Worm (Caenorhabditis elegans) whole organism, L1 larva: Measurements from ENCODE around the gene nhr-59.

Experiments
- C04F5.9 ChIP-seq: sonication (generic microtip); optimal IDR thresholded peaks from 2 replicates; lab custom pipeline; 2016; ENCODE audit warnings: missing genetic modification characterization, missing compliant biosample characterization
- C16A3.4 ChIP-seq: fragments of 150-350 bp; optimal IDR thresholded peaks from 2 replicates; lab custom pipeline; 2014; ENCODE audit warnings: missing biosample characterization, missing genetic modification characterization
- C34B4.2 ChIP-seq: sonication (generic microtip); optimal IDR thresholded peaks from 2 replicates; lab custom pipeline; 2017; ENCODE audit warnings: mild to moderate bottlenecking, missing genetic modification characterization, missing compliant biosample characterization
- F16B12.6 ChIP-seq: fragments of 150-350 bp; optimal IDR thresholded peaks from 2 replicates; lab custom pipeline; 2014; ENCODE audit warnings: missing biosample characterization, missing genetic modification characterization
- aha-1 ChIP-seq: fragments of 150-350 bp; optimal IDR thresholded peaks from 2 replicates; lab custom pipeline; 2014; ENCODE audit warnings: missing biosample characterization, missing genetic modification characterization
- alr-1 ChIP-seq: fragments of 200-800 bp; sonication (Bioruptor generic); optimal IDR thresholded peaks from 2 replicates; lab custom pipeline; 2018; ENCODE audit warnings: borderline replicate concordance, mild to moderate bottlenecking, missing genetic modification characterization, missing compliant biosample characterization
- aly-2 ChIP-seq: fragments of 150-350 bp; optimal IDR thresholded peaks from 2 replicates; lab custom pipeline; 2014; ENCODE audit warnings: missing biosample characterization, missing genetic modification characterization
- ama-1 ChIP-seq: fragments of 150-350 bp; optimal IDR thresholded peaks from 2 replicates; lab custom pipeline; 2014
- ceh-63 ChIP-seq: fragments of 200-800 bp; sonication (Bioruptor generic); optimal IDR thresholded peaks from 2 replicates; lab custom pipeline; 2018; ENCODE audit warnings: mild to moderate bottlenecking, missing genetic modification characterization, missing compliant biosample characterization
- ceh-8 ChIP-seq: fragments of 200-800 bp; sonication (Bioruptor generic); optimal IDR thresholded peaks from 2 replicates; lab custom pipeline; 2018; ENCODE audit warnings: mild to moderate bottlenecking, missing genetic modification characterization, moderate library complexity, missing compliant biosample characterization
- ceh-88 ChIP-seq: fragments of 200-800 bp; sonication (Bioruptor generic); IDR thresholded peaks from 2 replicates; pipeline ENCODE4 v1.3.6; 2022; ENCODE audit warnings: missing genetic modification characterization, missing compliant biosample characterization
- ceh-90 ChIP-seq: sonication (generic microtip); optimal IDR thresholded peaks from 2 replicates; lab custom pipeline; 2016; ENCODE audit warnings: missing genetic modification characterization, missing compliant biosample characterization
- ces-1 ChIP-seq: fragments of 150-350 bp; optimal IDR thresholded peaks from 2 replicates; lab custom pipeline; 2014; ENCODE audit warnings: missing biosample characterization, missing genetic modification reagents, missing genetic modification characterization
- dpl-1 ChIP-seq, 3 experiments: fragments of 150-350 bp in 2 of 3; sonication (generic microtip) in 1 of 3; optimal IDR thresholded peaks; 2 replicates each; lab custom pipeline; 2014 to 2017; ENCODE audit warnings: missing biosample characterization in 3 of 3, missing genetic modification characterization in 3 of 3, missing genetic modification reagents in 3 of 3
- dsc-1 ChIP-seq: sonication (generic microtip); optimal IDR thresholded peaks from 2 replicates; lab custom pipeline; 2016; ENCODE audit warnings: mild to moderate bottlenecking, missing genetic modification characterization, missing compliant biosample characterization
- efl-1 ChIP-seq, 4 experiments: fragments of 150-350 bp; optimal IDR thresholded peaks in 3 of 4; peaks in 1 of 4; 1 replicate in 1 of 4; 2 replicates in 3 of 4; lab custom pipeline; 2014; ENCODE audit warnings: missing biosample characterization in 2 of 4, missing genetic modification characterization in 2 of 4, missing genetic modification reagents in 2 of 4
- egl-13 ChIP-seq: sonication (generic microtip); optimal IDR thresholded peaks from 2 replicates; lab custom pipeline; 2016; ENCODE audit warnings: missing genotype, missing genetic modification reagents, missing genetic modification characterization, missing compliant biosample characterization
- egl-27 ChIP-seq, 2 experiments: fragments of 150-350 bp in 1 of 2; sonication (generic microtip); optimal IDR thresholded peaks; 3 replicates each; lab custom pipeline; 2017 to 2018; ENCODE audit warnings: missing biosample characterization in 2 of 2, missing genetic modification characterization in 2 of 2, missing genetic modification reagents in 2 of 2
- elt-2 ChIP-seq: sonication (generic microtip); optimal IDR thresholded peaks from 2 replicates; lab custom pipeline; 2016; ENCODE audit warnings: missing genetic modification characterization, mild to moderate bottlenecking, inconsistent platforms, missing compliant biosample characterization, missing genetic modification reagents
- elt-3 ChIP-seq, 6 experiments: fragments of 150-350 bp in 1 of 6; sonication (generic microtip); optimal IDR thresholded peaks; 2 replicates each; lab custom pipeline; 2017 to 2018; ENCODE audit warnings: missing biosample characterization in 6 of 6, missing genetic modification characterization in 6 of 6, inconsistent platforms in 1 of 6
- ets-5 ChIP-seq: fragments of 200-800 bp; sonication (Bioruptor generic); IDR thresholded peaks from 2 replicates; pipeline ENCODE4 v1.3.6; 2022; ENCODE audit warnings: missing genetic modification characterization, missing compliant biosample characterization
- fkh-8 ChIP-seq: sonication (generic microtip); optimal IDR thresholded peaks from 2 replicates; lab custom pipeline; 2016; ENCODE audit warnings: mild to moderate bottlenecking, missing genetic modification characterization, missing compliant biosample characterization
- fos-1 ChIP-seq: fragments of 150-350 bp; optimal IDR thresholded peaks from 2 replicates; lab custom pipeline; 2014; ENCODE audit warnings: missing biosample characterization, missing genetic modification characterization
- grh-1 ChIP-seq: fragments of 200-800 bp; sonication (Bioruptor generic); IDR thresholded peaks from 2 replicates; pipeline ENCODE4 v1.3.6; 2022; ENCODE audit warnings: missing genetic modification reagents, missing genetic modification characterization, missing compliant biosample characterization
- hlh-17 ChIP-seq: fragments of 200-800 bp; sonication (Bioruptor generic); optimal IDR thresholded peaks from 2 replicates; lab custom pipeline; 2018; ENCODE audit warnings: missing genetic modification characterization, mild to moderate bottlenecking, missing compliant biosample characterization, moderate library complexity, borderline replicate concordance
- hpl-2 ChIP-seq: fragments of 150-350 bp; optimal IDR thresholded peaks from 2 replicates; lab custom pipeline; 2014; ENCODE audit warnings: missing biosample characterization, missing genetic modification reagents, missing genetic modification characterization
- jun-1 ChIP-seq: fragments of 150-350 bp; optimal IDR thresholded peaks from 2 replicates; lab custom pipeline; 2014; ENCODE audit warnings: missing biosample characterization, missing genetic modification reagents, missing genetic modification characterization
- lin-15B ChIP-seq: fragments of 150-350 bp; sonication (generic microtip); optimal IDR thresholded peaks from 3 replicates; lab custom pipeline; 2014; ENCODE audit warnings: missing biosample characterization, missing genetic modification characterization
- lsy-2 ChIP-seq, 2 experiments: fragments of 150-350 bp; optimal IDR thresholded peaks; 2 replicates each; lab custom pipeline; 2014; ENCODE audit warnings: missing biosample characterization in 2 of 2, missing genetic modification characterization in 2 of 2
- mdl-1 ChIP-seq, 2 experiments: fragments of 150-350 bp; optimal IDR thresholded peaks; 2 replicates each; lab custom pipeline; 2014 to 2017; ENCODE audit warnings: missing biosample characterization in 2 of 2, missing genetic modification characterization in 2 of 2, inconsistent platforms in 1 of 2
- mef-2 ChIP-seq: fragments of 150-350 bp; optimal IDR thresholded peaks from 2 replicates; lab custom pipeline; 2014; ENCODE audit warnings: missing biosample characterization, missing genetic modification characterization
- mep-1 ChIP-seq: fragments of 150-350 bp; optimal IDR thresholded peaks from 2 replicates; lab custom pipeline; 2014; ENCODE audit warnings: missing biosample characterization, missing genetic modification characterization
- nhr-11 ChIP-seq: fragments of 150-350 bp; optimal IDR thresholded peaks from 2 replicates; lab custom pipeline; 2014; ENCODE audit warnings: missing biosample characterization, missing genetic modification characterization
- nhr-19 ChIP-seq: fragments of 200-800 bp; sonication (Bioruptor generic); conservative IDR thresholded peaks from 2 replicates; pipeline ENCODE4 v1.3.6; 2022; ENCODE audit warnings: missing genetic modification characterization, missing compliant biosample characterization
- nhr-28 ChIP-seq: fragments of 150-350 bp; optimal IDR thresholded peaks from 2 replicates; lab custom pipeline; 2014; ENCODE audit warnings: missing biosample characterization, missing genetic modification characterization
- nhr-47 ChIP-seq: sonication (generic microtip); optimal IDR thresholded peaks from 2 replicates; lab custom pipeline; 2016; ENCODE audit warnings: mild to moderate bottlenecking, missing genetic modification characterization, moderate library complexity, missing compliant biosample characterization
- nhr-76 ChIP-seq: sonication (generic microtip); optimal IDR thresholded peaks from 2 replicates; lab custom pipeline; 2017; ENCODE audit warnings: missing biosample characterization, missing genetic modification characterization
- nhr-90 ChIP-seq: sonication (generic microtip); optimal IDR thresholded peaks from 2 replicates; lab custom pipeline; 2016; ENCODE audit warnings: mild to moderate bottlenecking, missing genetic modification characterization, missing compliant biosample characterization; ENCODE audit not compliant: poor library complexity
- pag-3 ChIP-seq: sonication (generic microtip); optimal IDR thresholded peaks from 2 replicates; lab custom pipeline; 2017; ENCODE audit warnings: missing genetic modification characterization, mild to moderate bottlenecking, missing compliant biosample characterization, antibody characterized with exemption, borderline replicate concordance; ENCODE audit not compliant: insufficient read depth
- rnt-1 ChIP-seq: sonication (generic microtip); optimal IDR thresholded peaks from 2 replicates; lab custom pipeline; 2016; ENCODE audit warnings: mild to moderate bottlenecking, missing genetic modification characterization, moderate library complexity, missing compliant biosample characterization
- snpc-4 ChIP-seq: fragments of 150-350 bp; optimal IDR thresholded peaks from 2 replicates; lab custom pipeline; 2014; ENCODE audit warnings: missing biosample characterization, missing genetic modification characterization
- snu-23 ChIP-seq: sonication (generic microtip); optimal IDR thresholded peaks from 2 replicates; lab custom pipeline; 2016; ENCODE audit warnings: missing genetic modification characterization, missing compliant biosample characterization
- sox-4 ChIP-seq: sonication (generic microtip); optimal IDR thresholded peaks from 2 replicates; lab custom pipeline; 2016; ENCODE audit warnings: missing genetic modification characterization, missing compliant biosample characterization
- unc-130 ChIP-seq: fragments of 150-350 bp; optimal IDR thresholded peaks from 2 replicates; lab custom pipeline; 2017; ENCODE audit warnings: missing biosample characterization, missing genetic modification characterization, inconsistent platforms
- unc-86 ChIP-seq: sonication (generic microtip); optimal IDR thresholded peaks from 2 replicates; lab custom pipeline; 2016; ENCODE audit warnings: missing genetic modification characterization, missing compliant biosample characterization
- unc-98 ChIP-seq: fragments of 200-800 bp; sonication (Bioruptor generic); IDR thresholded peaks from 2 replicates; pipeline ENCODE4 v1.3.6; 2022; ENCODE audit warnings: missing genetic modification characterization, missing compliant biosample characterization
- xbp-1 ChIP-seq: sonication (generic microtip); optimal IDR thresholded peaks from 2 replicates; lab custom pipeline; 2016; ENCODE audit warnings: missing genetic modification characterization, missing compliant biosample characterization
- zag-1 ChIP-seq: fragments of 150-350 bp; optimal IDR thresholded peaks from 2 replicates; lab custom pipeline; 2014; ENCODE audit warnings: missing biosample characterization, missing genetic modification characterization
- zip-4 ChIP-seq: fragments of 200-800 bp; sonication (Bioruptor generic); optimal IDR thresholded peaks from 2 replicates; lab custom pipeline; 2018; ENCODE audit warnings: mild to moderate bottlenecking, missing genetic modification characterization, moderate library complexity, missing compliant biosample characterization
- ztf-4 ChIP-seq: fragments of 150-350 bp; optimal IDR thresholded peaks from 2 replicates; lab custom pipeline; 2014; ENCODE audit warnings: missing biosample characterization, missing genetic modification characterization

The nhr-59 gene

DNA sequence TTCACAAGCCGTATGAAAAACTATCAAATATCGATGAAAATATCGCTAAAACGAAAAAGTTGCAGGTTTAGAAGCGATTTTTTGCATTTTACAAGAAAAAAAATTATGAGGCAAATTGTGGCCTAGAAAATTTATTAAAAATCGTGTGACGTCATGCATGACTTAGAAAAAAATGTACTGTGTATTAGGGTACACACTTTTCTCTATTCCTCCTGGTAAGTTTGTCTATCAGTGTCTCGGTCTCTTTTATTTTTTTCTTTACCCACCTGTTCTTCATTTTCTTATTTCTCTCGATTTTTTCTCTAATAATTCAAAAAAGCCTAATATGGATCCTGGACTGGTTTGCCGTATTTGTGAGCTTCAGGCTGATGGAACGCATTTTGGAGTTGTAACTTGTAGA, 7.0 kb upstream of the nhr-59 start, which contains the start of gene nhr-227:
TSS of gene nhr-227 (plus strand) at position 326 of the 400 bp plus-strand sequence.
- TF ChIP-seq unc-130 (tag; lab: Kevin White, UChicago) (no peak), efl-1 (optimal IDR thresholded peaks at IDR 0.05; lab: Kevin White, UChicago) (no peak), efl-1 (GFP tag; optimal IDR thresholded peaks at IDR 0.05 in 1 of 2; lab: Kevin White, UChicago) (peak in 1 of 2 experiments; percentile 89)

DNA sequence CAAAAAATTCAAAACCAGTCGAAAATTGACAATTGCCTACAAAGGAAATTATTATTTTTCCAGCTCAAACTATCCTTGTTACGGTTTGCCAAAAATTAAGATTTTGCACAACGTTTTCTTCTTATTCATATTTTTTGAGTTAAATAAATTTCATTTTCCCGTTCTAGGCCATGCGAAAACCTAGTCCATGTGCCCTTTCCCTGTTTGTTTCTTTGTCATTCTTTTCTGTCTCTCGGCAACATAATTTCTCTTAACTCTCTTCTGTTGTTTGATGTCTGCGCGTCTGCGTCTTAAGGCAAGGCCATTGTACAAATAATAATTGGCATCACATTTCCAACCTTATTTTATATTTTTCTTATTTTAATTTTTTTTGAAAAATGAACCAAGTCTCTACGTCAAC, 3.4 kb upstream of the nhr-59 start, which contains the start of gene nhr-228:
TSS of gene nhr-228 (plus strand) at position 261 of the 400 bp plus-strand sequence.
- TF ChIP-seq egl-13 (tag; lab: Kevin White, UChicago) = no peak
- no peak for TF ChIP-seq nhr-11
- peak; percentile 10 for TF ChIP-seq nhr-90 (tag; lab: Kevin White, UChicago)
- TF ChIP-seq ceh-88 (GFP tag; lab: Robert Waterston, UW) = no peak
- TF ChIP-seq hpl-2 = no peak
- TF ChIP-seq grh-1 (GFP tag; lab: Robert Waterston, UW) = no peak
- peak; percentile 46 for TF ChIP-seq rnt-1 (tag; lab: Kevin White, UChicago)
- no peak for TF ChIP-seq lin-15B (tag; lab: Kevin White, UChicago)
- peak in 1 of 2 experiments; percentile 7 for TF ChIP-seq mdl-1 (tag; optimal IDR thresholded peaks at IDR 0.05; lab: Kevin White, UChicago)
- no peak for TF ChIP-seq ets-5
- TF ChIP-seq ces-1 = no peak
- TF ChIP-seq nhr-76 (tag; lab: Kevin White, UChicago) = no peak
- TF ChIP-seq alr-1 (tag; lab: Kevin White, UChicago) = no peak
- TF ChIP-seq F16B12.6 = no peak
- TF ChIP-seq mep-1 (tag; lab: Kevin White, UChicago) = peak; percentile 64
- no peak for TF ChIP-seq jun-1
- no peak for TF ChIP-seq nhr-28 (tag; lab: Kevin White, UChicago)
- TF ChIP-seq xbp-1 (tag; lab: Kevin White, UChicago) = peak; percentile 1
- no peak for TF ChIP-seq snpc-4 (tag; lab: Kevin White, UChicago)
- no peak for TF ChIP-seq ceh-90 (tag; lab: Kevin White, UChicago)
- TF ChIP-seq unc-98 = no peak
- TF ChIP-seq aha-1 (tag; lab: Kevin White, UChicago) = no peak
- no peak for TF ChIP-seq sox-4 (tag; lab: Kevin White, UChicago)
- no peak for TF ChIP-seq aly-2 (tag; lab: Kevin White, UChicago)
- TF ChIP-seq zip-4 (GFP tag; lab: Kevin White, UChicago) = no peak
- no peak for TF ChIP-seq hlh-17
- no peak for TF ChIP-seq egl-27 (tag; optimal IDR thresholded peaks at IDR 0.05; lab: Kevin White, UChicago)
- TF ChIP-seq C16A3.4 (tag; lab: Kevin White, UChicago) = peak; percentile 45
- TF ChIP-seq lsy-2 (tag; optimal IDR thresholded peaks at IDR 0.05; lab: Kevin White, UChicago) = peak; percentile 29 to 73
- no peak for TF ChIP-seq zag-1 (tag; lab: Kevin White, UChicago)
- no peak for TF ChIP-seq ceh-63 (GFP tag; lab: Kevin White, UChicago)
- no peak for TF ChIP-seq elt-2 (tag; lab: Kevin White, UChicago)
- TF ChIP-seq C34B4.2 (tag; lab: Kevin White, UChicago) = no peak
- peak; percentile 35 for TF ChIP-seq fkh-8 (tag; lab: Kevin White, UChicago)
- no peak for TF ChIP-seq nhr-19
- TF ChIP-seq snu-23 (GFP tag; lab: Kevin White, UChicago) = peak; percentile 62
- TF ChIP-seq ztf-4 (tag; lab: Kevin White, UChicago) = no peak
- no peak for TF ChIP-seq fos-1 (tag; lab: Kevin White, UChicago)
- no peak for TF ChIP-seq dsc-1 (tag; lab: Kevin White, UChicago)
- no peak for TF ChIP-seq C04F5.9 (tag; lab: Kevin White, UChicago)
- TF ChIP-seq dpl-1 (GFP tag; optimal IDR thresholded peaks at IDR 0.05; lab: Kevin White, UChicago) = peak in 2 of 3 experiments; percentile 9 to 56
- TF ChIP-seq mef-2 = no peak
- peak; percentile 24 for TF ChIP-seq pag-3 (tag; lab: Kevin White, UChicago)
- no peak for TF ChIP-seq ama-1 (lab: Kevin White, UChicago)
- TF ChIP-seq nhr-47 (tag; lab: Kevin White, UChicago) = peak; percentile 43
- no peak for TF ChIP-seq unc-86 (tag; lab: Kevin White, UChicago)
- TF ChIP-seq efl-1 (optimal IDR thresholded peaks at IDR 0.05; lab: Kevin White, UChicago) = peak; percentile 60 to 63
- TF ChIP-seq efl-1 (GFP tag; optimal IDR thresholded peaks at IDR 0.05 in 1 of 2; lab: Kevin White, UChicago) = peak; percentile 20 to 88
- no peak for TF ChIP-seq ceh-8
- peak in 1 of 6 experiments; percentile 47 for TF ChIP-seq elt-3 (tag; optimal IDR thresholded peaks at IDR 0.05; lab: Kevin White, UChicago)
